Worm (Caenorhabditis elegans) whole organism, mixed stage, embryonic: ENCODE data around the gene B0250.8.
A peak's percentile ranks its signal among the peaks of the same experiment; 100 is the strongest.

Source experiments
- M03D4.4 ChIP-seq: sonication (generic microtip); optimal IDR thresholded peaks from 2 replicates; lab custom pipeline; 2017; ENCODE audit warnings: mild to moderate bottlenecking, missing genetic modification characterization, missing compliant biosample characterization
- blmp-1 ChIP-seq: fragments of 150-350 bp; optimal IDR thresholded peaks from 2 replicates; lab custom pipeline; 2014; ENCODE audit warnings: missing biosample characterization, missing genetic modification characterization
- ceh-39 ChIP-seq: fragments of 150-350 bp; optimal IDR thresholded peaks from 2 replicates; lab custom pipeline; 2014; ENCODE audit warnings: missing biosample characterization, missing genetic modification characterization
- ceh-43 ChIP-seq: fragments of 200-800 bp; sonication (Bioruptor generic); optimal IDR thresholded peaks from 2 replicates; lab custom pipeline; 2018; ENCODE audit warnings: mild to moderate bottlenecking, missing genetic modification characterization, moderate library complexity, missing compliant biosample characterization
- ceh-83 ChIP-seq: fragments of 200-800 bp; sonication (Bioruptor generic); optimal IDR thresholded peaks from 2 replicates; lab custom pipeline; 2018; ENCODE audit warnings: mild to moderate bottlenecking, missing genetic modification characterization, missing compliant biosample characterization
- ces-1 ChIP-seq: fragments of 150-350 bp; optimal IDR thresholded peaks from 2 replicates; lab custom pipeline; 2014; ENCODE audit warnings: missing biosample characterization, missing genetic modification reagents, missing genetic modification characterization
- cnd-1 ChIP-seq: fragments of 200-800 bp; sonication (Bioruptor generic); optimal IDR thresholded peaks from 2 replicates; lab custom pipeline; 2018; ENCODE audit warnings: mild to moderate bottlenecking, missing genetic modification characterization, missing compliant biosample characterization
- drap-1 ChIP-seq: fragments of 200-800 bp; sonication (Bioruptor generic); optimal IDR thresholded peaks from 3 replicates; lab custom pipeline; 2018; ENCODE audit warnings: mild to moderate bottlenecking, missing genetic modification characterization, missing compliant biosample characterization
- elt-1 ChIP-seq: sonication (generic microtip); optimal IDR thresholded peaks from 2 replicates; lab custom pipeline; 2017; ENCODE audit warnings: missing genetic modification characterization, mild to moderate bottlenecking, missing compliant biosample characterization, antibody characterized with exemption, moderate library complexity, borderline replicate concordance; ENCODE audit not compliant: insufficient read depth
- elt-3 ChIP-seq: fragments of 150-350 bp; optimal IDR thresholded peaks from 2 replicates; lab custom pipeline; 2014; ENCODE audit warnings: missing biosample characterization, missing genetic modification characterization
- flh-1 ChIP-seq: fragments of 200-800 bp; sonication (Bioruptor generic); optimal IDR thresholded peaks from 2 replicates; lab custom pipeline; 2018; ENCODE audit warnings: mild to moderate bottlenecking, missing genetic modification characterization, moderate library complexity, missing compliant biosample characterization
- ham-2 ChIP-seq: fragments of 200-800 bp; sonication (Bioruptor generic); optimal IDR thresholded peaks from 2 replicates; lab custom pipeline; 2018; ENCODE audit warnings: mild to moderate bottlenecking, missing genetic modification characterization, missing compliant biosample characterization
- hlh-1 ChIP-seq: fragments of 150-350 bp; optimal IDR thresholded peaks from 2 replicates; lab custom pipeline; 2014; ENCODE audit warnings: missing biosample characterization, missing genetic modification reagents, missing genetic modification characterization
- lin-13 ChIP-seq: fragments of 150-350 bp; optimal IDR thresholded peaks from 2 replicates; lab custom pipeline; 2014; ENCODE audit warnings: missing biosample characterization, missing genetic modification characterization
- lin-32 ChIP-seq: fragments of 200-800 bp; sonication (Bioruptor generic); optimal IDR thresholded peaks from 2 replicates; lab custom pipeline; 2018; ENCODE audit warnings: mild to moderate bottlenecking, missing genetic modification characterization, missing compliant biosample characterization
- lsy-2 ChIP-seq: fragments of 150-350 bp; optimal IDR thresholded peaks from 2 replicates; lab custom pipeline; 2014; ENCODE audit warnings: missing biosample characterization, missing genetic modification characterization
- mab-5 ChIP-seq: fragments of 150-350 bp; optimal IDR thresholded peaks from 2 replicates; lab custom pipeline; 2014; ENCODE audit warnings: missing biosample characterization, missing genetic modification characterization
- mep-1 ChIP-seq: fragments of 150-350 bp; optimal IDR thresholded peaks from 2 replicates; lab custom pipeline; 2017; ENCODE audit warnings: missing biosample characterization, missing genetic modification reagents, missing genetic modification characterization, inconsistent platforms
- mls-2 ChIP-seq: sonication (generic microtip); optimal IDR thresholded peaks from 2 replicates; lab custom pipeline; 2016; ENCODE audit warnings: mild to moderate bottlenecking, missing genetic modification characterization, moderate library complexity, missing compliant biosample characterization
- nhr-12 ChIP-seq: fragments of 150-350 bp; optimal IDR thresholded peaks from 2 replicates; lab custom pipeline; 2014; ENCODE audit warnings: missing biosample characterization, missing genetic modification characterization
- nhr-2 ChIP-seq: fragments of 150-350 bp; optimal IDR thresholded peaks from 2 replicates; lab custom pipeline; 2014; ENCODE audit warnings: missing biosample characterization, missing genetic modification characterization
- nhr-28 ChIP-seq: fragments of 150-350 bp; optimal IDR thresholded peaks from 2 replicates; lab custom pipeline; 2014; ENCODE audit warnings: missing biosample characterization, missing genetic modification characterization
- nhr-76 ChIP-seq: sonication (generic microtip); optimal IDR thresholded peaks from 2 replicates; lab custom pipeline; 2017; ENCODE audit warnings: missing biosample characterization, missing genetic modification characterization
- sem-2 ChIP-seq: fragments of 200-800 bp; sonication (Bioruptor generic); optimal IDR thresholded peaks from 2 replicates; lab custom pipeline; 2018; ENCODE audit warnings: mild to moderate bottlenecking, missing genetic modification characterization, missing compliant biosample characterization
- snpc-4 ChIP-seq: fragments of 150-350 bp; optimal IDR thresholded peaks from 2 replicates; lab custom pipeline; 2014; ENCODE audit warnings: missing biosample characterization, missing genetic modification characterization
- sptf-1 ChIP-seq: sonication (generic microtip); optimal IDR thresholded peaks from 2 replicates; lab custom pipeline; 2017; ENCODE audit warnings: mild to moderate bottlenecking, missing genetic modification characterization, moderate library complexity, missing compliant biosample characterization
- tbx-8 ChIP-seq: fragments of 200-800 bp; sonication (Bioruptor generic); optimal IDR thresholded peaks from 2 replicates; lab custom pipeline; 2018; ENCODE audit warnings: mild to moderate bottlenecking, missing genetic modification characterization, moderate library complexity, missing compliant biosample characterization
- unc-120 ChIP-seq: sonication (generic microtip); optimal IDR thresholded peaks from 2 replicates; lab custom pipeline; 2017; ENCODE audit warnings: missing genetic modification characterization, missing compliant biosample characterization; ENCODE audit not compliant: poor library complexity, severe bottlenecking
- unc-62 ChIP-seq: fragments of 150-350 bp; optimal IDR thresholded peaks from 2 replicates; lab custom pipeline; 2014; ENCODE audit warnings: missing biosample characterization, missing genetic modification reagents, missing genetic modification characterization
- ztf-11 ChIP-seq: fragments of 150-350 bp; optimal IDR thresholded peaks from 2 replicates; lab custom pipeline; 2014; ENCODE audit warnings: missing biosample characterization, missing genetic modification characterization

The B0250.8 gene

DNA sequence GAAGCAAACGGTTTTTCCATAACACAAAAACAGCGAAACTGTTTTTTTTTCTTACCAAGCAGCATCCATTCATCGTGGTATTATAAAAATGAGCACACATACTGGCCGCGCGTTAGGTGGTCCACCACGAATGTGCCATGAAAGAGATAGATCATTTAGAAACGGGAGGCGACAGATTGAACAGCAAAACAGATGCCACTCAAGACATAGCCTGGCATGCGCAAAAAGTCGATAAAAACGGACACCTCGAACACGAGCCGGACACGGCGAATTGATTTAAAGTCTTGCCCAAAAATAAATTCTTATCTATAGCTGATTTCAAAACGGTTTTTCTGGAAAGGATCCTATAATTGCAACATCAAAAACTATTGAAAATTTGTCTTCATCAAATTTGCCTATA lies 13.1 kb downstream of the B0250.8 start:
- peak; percentile 40 for TF ChIP-seq cnd-1
- peak; percentile 44 for TF ChIP-seq mls-2 (tag; lab: Kevin White, UChicago)
- peak; percentile 3 for TF ChIP-seq ces-1 (GFP tag; lab: Kevin White, UChicago)
- no peak for TF ChIP-seq ceh-83
- no peak for TF ChIP-seq mab-5
- no peak for TF ChIP-seq elt-1 (tag; lab: Kevin White, UChicago)
- TF ChIP-seq hlh-1 = peak; percentile 53
- no peak for TF ChIP-seq ceh-43 (GFP tag; lab: Kevin White, UChicago)
- no peak for TF ChIP-seq snpc-4
- TF ChIP-seq sptf-1 = peak; percentile 30
- no peak for TF ChIP-seq unc-120 (tag; lab: Kevin White, UChicago)

DNA sequence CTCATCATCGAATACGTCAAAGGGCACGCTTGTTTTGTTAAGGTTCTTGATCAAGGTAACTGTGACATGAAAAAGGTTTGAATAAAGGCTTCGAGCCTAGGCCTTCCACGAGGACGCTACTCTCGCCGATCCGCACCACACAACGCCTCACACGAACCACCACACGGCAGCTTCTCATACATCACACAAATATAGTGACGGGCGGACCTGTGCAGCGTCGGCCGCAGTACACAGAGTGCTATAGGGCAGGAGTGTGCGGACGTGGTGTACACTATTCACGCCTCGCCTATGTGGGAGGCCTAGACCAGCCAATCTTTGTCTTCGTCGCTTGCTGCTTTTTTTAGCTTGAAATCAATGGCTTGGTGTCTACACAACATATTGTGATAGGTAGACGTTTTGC lies 14.6 kb downstream of the B0250.8 start:
- peak; percentile 42 for TF ChIP-seq lin-13 (tag; lab: Kevin White, UChicago)
- no peak for TF ChIP-seq mls-2 (tag; lab: Kevin White, UChicago)
- no peak for TF ChIP-seq ztf-11 (tag; lab: Kevin White, UChicago)
- TF ChIP-seq elt-1 (tag; lab: Kevin White, UChicago) = no peak
- no peak for TF ChIP-seq unc-62 (GFP tag; lab: Kevin White, UChicago)
- no peak for TF ChIP-seq mab-5
- no peak for TF ChIP-seq M03D4.4 (tag; lab: Kevin White, UChicago)
- peak; percentile 5 for TF ChIP-seq unc-120 (tag; lab: Kevin White, UChicago)
- TF ChIP-seq sptf-1 = peak; percentile 1
- peak; percentile 83 for TF ChIP-seq drap-1

DNA sequence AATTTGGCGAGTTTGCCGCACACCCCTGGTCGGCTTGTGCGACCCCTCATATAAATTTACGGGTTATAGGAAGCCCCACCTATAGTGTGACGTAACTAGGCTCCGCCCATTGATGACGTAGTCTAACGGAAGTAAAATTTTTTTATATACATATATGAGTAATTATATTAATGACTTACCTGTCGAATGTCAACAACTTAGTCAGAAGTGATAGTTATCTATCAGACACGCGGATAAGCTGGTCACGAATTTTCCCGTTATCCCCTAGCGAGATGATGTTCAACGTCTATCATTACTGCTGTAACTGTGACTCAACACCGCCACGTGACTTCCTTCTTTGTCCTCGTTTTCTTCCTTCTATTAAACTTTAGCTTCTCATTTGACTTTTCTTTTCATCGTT lies 16.5 kb downstream of the B0250.8 start, which contains the start of gene srd-70:
Gene srd-70 (plus strand): TSS at position 301 of the 400 bp plus-strand sequence.
- no peak for TF ChIP-seq tbx-8 (GFP tag; lab: Kevin White, UChicago)
- no peak for TF ChIP-seq nhr-76

- TF ChIP-seq tbx-8 (GFP tag; lab: Kevin White, UChicago) (no peak), ceh-43 (GFP tag; lab: Kevin White, UChicago) (no peak), nhr-28 (tag; lab: Kevin White, UChicago) (no peak), hlh-1 (no peak), ceh-39 (tag; lab: Kevin White, UChicago) (no peak), elt-3 (no peak), elt-1 (tag; lab: Kevin White, UChicago) (no peak), sptf-1 (no peak), drap-1 (no peak), nhr-12 (no peak), lin-32 (GFP tag; lab: Kevin White, UChicago) (no peak), lsy-2 (tag; lab: Kevin White, UChicago) (no peak), ces-1 (GFP tag; lab: Kevin White, UChicago) (no peak)
Observed at ce11 chrV:20453084-20453483, 17.2 kb downstream of the B0250.8 start, which contains the start of gene F48F5.6. Gene F48F5.6, minus strand, starts transcription at chrV:20453184.

ce11 chrV:20451793-20452192 lies 18.5 kb downstream of the B0250.8 start:
- TF ChIP-seq unc-120 (tag; lab: Kevin White, UChicago) (peak; percentile 56), unc-62 (GFP tag; lab: Kevin White, UChicago) (peak; percentile 11), mab-5 (no peak), hlh-1 (peak; percentile 96), ces-1 (GFP tag; lab: Kevin White, UChicago) (no peak), ceh-39 (tag; lab: Kevin White, UChicago) (no peak)

- TF ChIP-seq nhr-28 (tag; lab: Kevin White, UChicago) (no peak), ham-2 (GFP tag; lab: Kevin White, UChicago) (no peak)
Observed at ce11 chrV:20445898-20446297, 24.4 kb downstream of the B0250.8 start.

DNA sequence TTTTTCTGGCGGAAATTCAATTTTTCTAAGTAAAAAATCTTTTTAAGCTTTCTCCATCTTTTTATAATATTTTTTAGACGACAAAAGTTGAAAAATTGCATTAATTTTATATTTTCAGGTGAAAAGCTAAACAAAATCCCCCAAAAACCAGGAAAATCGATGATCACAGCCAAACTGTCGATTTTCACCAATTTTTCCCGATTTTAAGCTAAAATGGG lies 45.2 kb downstream of the B0250.8 start, which contains the start of the genes fce-2 and F48F5.8:
Gene fce-2 (plus strand): TSS at position 119 of the 218 bp plus-strand sequence.
Gene F48F5.8 (plus strand): TSS at position 160 of the 218 bp plus-strand sequence.
- TF ChIP-seq ceh-83 (no peak), lin-13 (tag; lab: Kevin White, UChicago) (no peak), mab-5 (no peak), snpc-4 (no peak), M03D4.4 (tag; lab: Kevin White, UChicago) (no peak), tbx-8 (GFP tag; lab: Kevin White, UChicago) (no peak), sem-2 (GFP tag; lab: Kevin White, UChicago) (no peak), ceh-39 (tag; lab: Kevin White, UChicago) (no peak), ces-1 (GFP tag; lab: Kevin White, UChicago) (no peak), blmp-1 (tag; lab: Kevin White, UChicago) (no peak), nhr-2 (tag; lab: Kevin White, UChicago) (no peak), ceh-43 (GFP tag; lab: Kevin White, UChicago) (no peak), unc-62 (GFP tag; lab: Kevin White, UChicago) (no peak), drap-1 (no peak), nhr-28 (tag; lab: Kevin White, UChicago) (no peak), lsy-2 (tag; lab: Kevin White, UChicago) (no peak), flh-1 (GFP tag; lab: Kevin White, UChicago) (no peak), sptf-1 (no peak), mep-1 (no peak), mls-2 (tag; lab: Kevin White, UChicago) (no peak)
- TF ChIP-seq, all 35 proteins: peak for 0
